Worm (Caenorhabditis elegans): Measurements from ENCODE around the gene nhr-137.

ce11 chrX:6669366-6669765 is 555 bp upstream of the nhr-137 start:
- no peak for TF ChIP-seq nhr-76 (tag; optimal IDR thresholded peaks at IDR 0.05)
- no peak for TF ChIP-seq tra-1 (GFP tag; IDR thresholded peaks at IDR 0.05)

All from whole organism, L4 larva.